Worm (Caenorhabditis elegans) whole organism, L4 larva: ENCODE measurements around the gene ZK1127.4.

ENCODE experiments used
- Y5F2A.4 ChIP-seq: fragments of 200-800 bp; sonication (Bioruptor generic); optimal IDR thresholded peaks from 2 replicates; lab custom pipeline; 2018; ENCODE audit warnings: mild to moderate bottlenecking, missing genetic modification characterization, missing compliant biosample characterization
- aly-2 ChIP-seq: sonication (generic microtip); optimal IDR thresholded peaks from 2 replicates; lab custom pipeline; 2018; ENCODE audit warnings: missing biosample characterization, missing genetic modification characterization
- ama-1 ChIP-seq: fragments of 150-350 bp; optimal IDR thresholded peaks from 2 replicates; lab custom pipeline; 2014; ENCODE audit warnings: inconsistent platforms, mixed read lengths
- ceh-20 ChIP-seq: fragments of 200-800 bp; sonication (Bioruptor generic); IDR thresholded peaks from 2 replicates; pipeline ENCODE4 v1.3.6; 2022; ENCODE audit warnings: missing genetic modification reagents, missing genetic modification characterization, missing compliant biosample characterization
- ces-1 ChIP-seq: fragments of 150-350 bp; sonication (generic microtip); optimal IDR thresholded peaks from 4 replicates; lab custom pipeline; 2014; ENCODE audit warnings: missing biosample characterization, missing genetic modification reagents, missing genetic modification characterization
- gei-8 ChIP-seq: fragments of 200-800 bp; sonication (Bioruptor generic); optimal IDR thresholded peaks from 2 replicates; lab custom pipeline; 2018; ENCODE audit warnings: mild to moderate bottlenecking, missing genetic modification characterization, missing compliant biosample characterization
- lin-39 ChIP-seq: fragments of 150-350 bp; optimal IDR thresholded peaks from 2 replicates; lab custom pipeline; 2014; ENCODE audit warnings: missing biosample characterization, missing genetic modification reagents, missing genetic modification characterization
- nhr-11 ChIP-seq: fragments of 150-350 bp; optimal IDR thresholded peaks from 2 replicates; lab custom pipeline; 2014; ENCODE audit warnings: missing biosample characterization, missing genetic modification characterization
- nhr-76 ChIP-seq: fragments of 150-350 bp; optimal IDR thresholded peaks from 2 replicates; lab custom pipeline; 2014; ENCODE audit warnings: missing biosample characterization, missing genetic modification characterization
- rbr-2 ChIP-seq: sonication (generic microtip); optimal IDR thresholded peaks from 2 replicates; lab custom pipeline; 2016; ENCODE audit warnings: missing genotype, missing genetic modification characterization, missing compliant biosample characterization
- skn-1 ChIP-seq: fragments of 150-350 bp; optimal IDR thresholded peaks from 2 replicates; lab custom pipeline; 2014; ENCODE audit warnings: missing biosample characterization, missing genetic modification characterization
- snpc-1.2 ChIP-seq: fragments of 200-800 bp; sonication (Bioruptor generic); IDR thresholded peaks from 2 replicates; pipeline ENCODE4 v1.3.6; 2022; ENCODE audit warnings: missing genetic modification reagents, missing genetic modification characterization, missing compliant biosample characterization
- snpc-4 ChIP-seq: fragments of 150-350 bp; optimal IDR thresholded peaks from 2 replicates; lab custom pipeline; 2014; ENCODE audit warnings: missing biosample characterization, missing genetic modification characterization
- zag-1 ChIP-seq: fragments of 150-350 bp; optimal IDR thresholded peaks from 2 replicates; lab custom pipeline; 2014; ENCODE audit warnings: missing biosample characterization, missing genetic modification characterization

- TF ChIP-seq nhr-76 (tag; lab: Kevin White, UChicago), result no peak
- TF ChIP-seq ces-1 (GFP tag; lab: Kevin White, UChicago), result no peak
- no peak for TF ChIP-seq snpc-4 (tag; lab: Kevin White, UChicago)
- no peak for TF ChIP-seq ama-1 (lab: Kevin White, UChicago)
- no peak for TF ChIP-seq zag-1 (tag; lab: Kevin White, UChicago)
- no peak for TF ChIP-seq nhr-11 (tag; lab: Kevin White, UChicago)
- TF ChIP-seq snpc-1.2 (GFP tag; lab: Robert Waterston, UW), result no peak
- no peak for TF ChIP-seq ceh-20 (GFP tag; lab: Robert Waterston, UW)
- TF ChIP-seq lin-39 (tag; lab: Kevin White, UChicago), result no peak
- no peak for TF ChIP-seq rbr-2 (tag; lab: Kevin White, UChicago)
- no peak for TF ChIP-seq aly-2 (tag; lab: Kevin White, UChicago)
- no peak for TF ChIP-seq Y5F2A.4 (GFP tag; lab: Kevin White, UChicago)
- TF ChIP-seq skn-1 (tag; lab: Kevin White, UChicago), result no peak
- no peak for TF ChIP-seq gei-8
Observed at ce11 chrII:7093339-7093821, 39.6 kb downstream of the ZK1127.4 start, which contains the start of gene T02G5.3.
